Worm (Caenorhabditis elegans): ENCODE measurements around the gene T01B7.13.

Gene T01B7.13

DNA sequence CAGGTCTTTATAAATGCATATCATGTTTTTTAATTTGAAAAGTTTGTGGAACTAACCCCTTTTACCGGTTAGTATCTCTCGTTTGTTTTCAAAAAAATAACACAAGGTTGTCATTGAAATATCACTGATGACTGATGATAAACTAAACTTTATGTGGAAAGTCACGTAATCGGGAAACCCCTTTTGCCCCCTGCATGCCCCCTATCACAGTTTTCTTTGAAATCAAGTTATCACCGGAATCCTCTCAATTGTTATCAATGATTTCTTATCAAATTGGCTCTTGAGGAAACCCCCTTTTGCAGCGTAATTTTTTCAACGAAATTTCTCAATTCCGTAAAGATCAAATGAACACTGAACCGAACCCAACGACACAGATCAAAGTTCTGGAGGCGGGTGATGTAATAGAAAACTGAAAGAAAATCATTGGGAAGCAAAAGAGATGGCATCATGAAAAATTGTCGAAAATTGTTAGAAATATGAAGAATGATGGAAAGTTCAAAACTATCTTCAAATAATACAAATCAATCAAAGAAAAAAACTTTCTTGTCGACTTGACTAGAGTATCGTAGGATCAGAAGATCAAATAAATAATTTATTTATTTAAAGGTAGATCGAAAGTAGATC lies 25.2 kb downstream of the T01B7.13 start (continued):
- TF ChIP-seq egrh-3 (GFP tag; IDR thresholded peaks at IDR 0.05), result no peak
- peak; percentile 5 for TF ChIP-seq madf-10 (tag; optimal IDR thresholded peaks at IDR 0.05)
- no peak for TF ChIP-seq pha-4 (tag; optimal IDR thresholded peaks at IDR 0.05)
- TF ChIP-seq ZK185.1 (tag; optimal IDR thresholded peaks at IDR 0.05; ENCODE audit: poor library complexity, severe bottlenecking), result no peak
- no peak for TF ChIP-seq ceh-27 (GFP tag; optimal IDR thresholded peaks at IDR 0.05)
- no peak for TF ChIP-seq aptf-2 (GFP tag; conservative IDR thresholded peaks at IDR 0.05)
- no peak for TF ChIP-seq F57A8.1 (GFP tag; optimal IDR thresholded peaks at IDR 0.05)
- peak; percentile 72 for TF ChIP-seq lin-40 (tag; optimal IDR thresholded peaks at IDR 0.05)
- TF ChIP-seq bed-1 (GFP tag; IDR thresholded peaks at IDR 0.05), result no peak
- TF ChIP-seq bed-2 (GFP tag; IDR thresholded peaks at IDR 0.05), result no peak
- no peak for TF ChIP-seq madf-6 (GFP tag; IDR thresholded peaks at IDR 0.05)
- no peak for TF ChIP-seq Y79H2A.3 (GFP tag; conservative IDR thresholded peaks at IDR 0.05)
- no peak for TF ChIP-seq C17E4.6 (GFP tag; IDR thresholded peaks at IDR 0.05)
- no peak for TF ChIP-seq ceh-91 (GFP tag; IDR thresholded peaks at IDR 0.05)
- no peak for TF ChIP-seq madf-8 (GFP tag; conservative IDR thresholded peaks at IDR 0.05)
- peak; percentile 48; the same call in 1 of the 2 replicates for TF ChIP-seq dox-1 (GFP tag; IDR thresholded peaks at IDR 0.05)
- no peak for TF ChIP-seq xnd-1 (tag; optimal IDR thresholded peaks at IDR 0.05)
- no peak for TF ChIP-seq attf-6 (GFP tag; IDR thresholded peaks at IDR 0.05)
- 0 out of 2 replicates have a peak, but pooled peaks have one; percentile 21 for TF ChIP-seq let-526 (GFP tag; IDR thresholded peaks at IDR 0.05)
- no peak for TF ChIP-seq snpc-4 (GFP tag; optimal IDR thresholded peaks at IDR 0.05)
- no peak for TF ChIP-seq snpc-4 (tag; optimal IDR thresholded peaks at IDR 0.05)
- TF ChIP-seq hlh-26 (GFP tag; conservative IDR thresholded peaks at IDR 0.05), result no peak
- no peak for TF ChIP-seq ekl-4 (GFP tag; IDR thresholded peaks at IDR 0.05)
- no peak for TF ChIP-seq egl-18 (GFP tag; IDR thresholded peaks at IDR 0.05)
- TF ChIP-seq ztf-18 (tag; optimal IDR thresholded peaks at IDR 0.05), result no peak
- no peak for TF ChIP-seq K11D2.4 (GFP tag; IDR thresholded peaks at IDR 0.05)
- no peak for TF ChIP-seq cebp-2 (GFP tag; IDR thresholded peaks at IDR 0.05)
- peak; percentile 73 for TF ChIP-seq ztf-26 (tag; optimal IDR thresholded peaks at IDR 0.05)
- TF ChIP-seq mcd-1 (GFP tag; IDR thresholded peaks at IDR 0.05), result peak; percentile 11; the same call in 1 of the 2 replicates
- no peak for TF ChIP-seq die-1 (tag; optimal IDR thresholded peaks at IDR 0.05)
- no peak for TF ChIP-seq lin-35 (GFP tag; optimal IDR thresholded peaks at IDR 0.05)
- TF ChIP-seq dpl-1 (GFP tag; optimal IDR thresholded peaks at IDR 0.05), result no peak
- no peak for TF ChIP-seq F52B5.7 (tag; optimal IDR thresholded peaks at IDR 0.05)
- no peak for TF ChIP-seq lsy-27 (tag; optimal IDR thresholded peaks at IDR 0.05; ENCODE audit: borderline replicate concordance, insufficient read depth)
- TF ChIP-seq nhr-90 (tag; optimal IDR thresholded peaks at IDR 0.05), result peak; percentile 10
- no peak for TF ChIP-seq lsl-1 (GFP tag; optimal IDR thresholded peaks at IDR 0.05)
- TF ChIP-seq ceh-40 (GFP tag; IDR thresholded peaks at IDR 0.05), result no peak
- TF ChIP-seq nfya-1 (tag; optimal IDR thresholded peaks at IDR 0.05; ENCODE audit: borderline replicate concordance, insufficient read depth), result no peak
- no peak for TF ChIP-seq F55B11.4 (tag; optimal IDR thresholded peaks at IDR 0.05; ENCODE audit: borderline replicate concordance, insufficient read depth)
- no peak for TF ChIP-seq snpc-3.4 (tag; optimal IDR thresholded peaks at IDR 0.05)
- TF ChIP-seq hmg-1.2 (GFP tag; IDR thresholded peaks at IDR 0.05), result no peak
- TF ChIP-seq mel-28 (tag; optimal IDR thresholded peaks at IDR 0.05; ENCODE audit: borderline replicate concordance), result no peak
- peak; percentile 60; the same call in 1 of the 2 replicates for TF ChIP-seq egl-44 (GFP tag; IDR thresholded peaks at IDR 0.05)
- TF ChIP-seq nhr-27 (tag; optimal IDR thresholded peaks at IDR 0.05), result no peak
- TF ChIP-seq akir-1 (GFP tag; optimal IDR thresholded peaks at IDR 0.05), result no peak
- no peak for TF ChIP-seq rpc-1 (optimal IDR thresholded peaks at IDR 0.05)
- no peak for TF ChIP-seq rpc-1 (tag; optimal IDR thresholded peaks at IDR 0.05)
- no peak for TF ChIP-seq hsf-1 (GFP tag; IDR thresholded peaks at IDR 0.05)

Data from whole organism, young adult.